Worm (Caenorhabditis elegans): ENCODE data around the gene F52H3.6.

The F52H3.6 gene

ce11 chrII:10001546-10001945 is 26.7 kb downstream of the F52H3.6 start, which contains the start of gene ZK892.3:
TSS of gene ZK892.3 (plus strand) at chrII:10001846.
- TF ChIP-seq efl-1 (optimal IDR thresholded peaks at IDR 0.05) (no peak), efl-1 (GFP tag; optimal IDR thresholded peaks at IDR 0.05 in 1 of 2) (peak in 1 of 2 experiments; percentile 43), nhr-28 (tag; optimal IDR thresholded peaks at IDR 0.05) (no peak)

- TF ChIP-seq nhr-19 (GFP tag; conservative IDR thresholded peaks at IDR 0.05) (0 out of 2 replicates have a peak, but pooled peaks have one; percentile 2), blmp-1 (tag; optimal IDR thresholded peaks at IDR 0.05) (peak; percentile 60), skn-1 (tag; optimal IDR thresholded peaks at IDR 0.05) (no peak), ces-1 (GFP tag; optimal IDR thresholded peaks at IDR 0.05) (no peak), nhr-90 (tag; optimal IDR thresholded peaks at IDR 0.05; ENCODE audit: poor library complexity) (peak; percentile 25), egl-13 (tag; optimal IDR thresholded peaks at IDR 0.05) (no peak), fkh-8 (tag; optimal IDR thresholded peaks at IDR 0.05) (no peak), Y116A8C.19 (tag; optimal IDR thresholded peaks at IDR 0.05; ENCODE audit: borderline replicate concordance) (no peak), sox-4 (tag; optimal IDR thresholded peaks at IDR 0.05) (no peak), fkh-4 (tag; optimal IDR thresholded peaks at IDR 0.05; ENCODE audit: borderline replicate concordance) (no peak), ztf-4 (tag; optimal IDR thresholded peaks at IDR 0.05) (no peak), ztf-11 (tag; optimal IDR thresholded peaks at IDR 0.05) (no peak), unc-30 (tag; optimal IDR thresholded peaks at IDR 0.05) (no peak), zip-4 (GFP tag; optimal IDR thresholded peaks at IDR 0.05) (no peak), nhr-20 (tag; optimal IDR thresholded peaks at IDR 0.05) (peak; percentile 66), C04F5.9 (tag; optimal IDR thresholded peaks at IDR 0.05) (no peak), unc-62 (GFP tag; optimal IDR thresholded peaks at IDR 0.05) (no peak), hlh-17 (GFP tag; optimal IDR thresholded peaks at IDR 0.05; ENCODE audit: borderline replicate concordance) (no peak), dpl-1 (GFP tag; optimal IDR thresholded peaks at IDR 0.05) (no peak), aly-2 (tag; optimal IDR thresholded peaks at IDR 0.05) (no peak), fkh-10 (GFP tag; optimal IDR thresholded peaks at IDR 0.05) (no peak), hpl-2 (GFP tag; optimal IDR thresholded peaks at IDR 0.05) (no peak), C16A3.4 (tag; optimal IDR thresholded peaks at IDR 0.05) (no peak), sptf-1 (tag; optimal IDR thresholded peaks at IDR 0.05) (no peak), elt-2 (tag; optimal IDR thresholded peaks at IDR 0.05) (peak; percentile 95), nhr-237 (tag; optimal IDR thresholded peaks at IDR 0.05) (no peak), lin-35 (GFP tag; optimal IDR thresholded peaks at IDR 0.05) (peak in 1 of 2 experiments; percentile 58), elt-3 (tag; optimal IDR thresholded peaks at IDR 0.05) (peak in 1 of 6 experiments; percentile 41), ceh-82 (tag; optimal IDR thresholded peaks at IDR 0.05) (no peak), mep-1 (tag; optimal IDR thresholded peaks at IDR 0.05) (no peak), unc-86 (tag; optimal IDR thresholded peaks at IDR 0.05) (no peak), tlp-1 (tag; optimal IDR thresholded peaks at IDR 0.05) (peak; percentile 59), pag-3 (tag; optimal IDR thresholded peaks at IDR 0.05; ENCODE audit: borderline replicate concordance, insufficient read depth) (no peak), lsy-2 (tag; optimal IDR thresholded peaks at IDR 0.05) (peak in 1 of 2 experiments; percentile 31), nhr-71 (tag; optimal IDR thresholded peaks at IDR 0.05) (peak; percentile 38), pqm-1 (tag; optimal IDR thresholded peaks at IDR 0.05) (peak; percentile 62), dsc-1 (tag; optimal IDR thresholded peaks at IDR 0.05) (no peak), efl-1 (optimal IDR thresholded peaks at IDR 0.05) (no peak), efl-1 (GFP tag; optimal IDR thresholded peaks at IDR 0.05 in 1 of 2) (peak in 1 of 2 experiments; percentile 2), nhr-11 (tag; optimal IDR thresholded peaks at IDR 0.05) (no peak), lin-15B (tag; optimal IDR thresholded peaks at IDR 0.05) (no peak), unc-130 (tag; optimal IDR thresholded peaks at IDR 0.05) (no peak)
Observed at ce11 chrII:10001065-10001464, 27.2 kb downstream of the F52H3.6 start, which contains the start of gene nlt-1. TSS of gene nlt-1 (minus strand) at chrII:10001142.
